Worm (Caenorhabditis elegans) whole organism, young adult: ENCODE results near the gene ttll-15.

Experiments used
- B0035.1 ChIP-seq: sonication (generic microtip); optimal IDR thresholded peaks from 2 replicates; lab custom pipeline; 2016; ENCODE audit warnings: missing genetic modification characterization, mild to moderate bottlenecking, missing compliant biosample characterization, missing genotype, missing genetic modification reagents
- B0336.3 ChIP-seq: fragments of 200-800 bp; sonication (Bioruptor generic); IDR thresholded peaks from 2 replicates; pipeline ENCODE4 v1.3.6; 2022; ENCODE audit warnings: missing genetic modification characterization, missing compliant biosample characterization
- D2030.7 ChIP-seq: fragments of 200-800 bp; sonication (Bioruptor generic); IDR thresholded peaks from 2 replicates; pipeline ENCODE4 v1.3.6; 2022; ENCODE audit warnings: missing genetic modification reagents, missing genetic modification characterization, missing compliant biosample characterization
- F23B12.7 ChIP-seq: sonication (generic microtip); optimal IDR thresholded peaks from 2 replicates; lab custom pipeline; 2017; ENCODE audit warnings: missing genetic modification characterization, mild to moderate bottlenecking, missing compliant biosample characterization, antibody characterized with exemption, moderate library complexity; ENCODE audit not compliant: insufficient read depth
- F52B5.7 ChIP-seq: sonication (generic microtip); optimal IDR thresholded peaks from 2 replicates; lab custom pipeline; 2016; ENCODE audit warnings: mild to moderate bottlenecking, missing genetic modification characterization, missing compliant biosample characterization
- K11D2.4 ChIP-seq: fragments of 200-800 bp; sonication (Bioruptor generic); IDR thresholded peaks from 2 replicates; pipeline ENCODE4 v1.3.6; 2022; ENCODE audit warnings: missing genetic modification reagents, missing genetic modification characterization, missing compliant biosample characterization
- attf-6 ChIP-seq: fragments of 200-800 bp; sonication (Bioruptor generic); IDR thresholded peaks from 2 replicates; pipeline ENCODE4 v1.3.6; 2022; ENCODE audit warnings: missing genetic modification reagents, missing genetic modification characterization, missing compliant biosample characterization
- ccch-3 ChIP-seq: fragments of 200-800 bp; sonication (Bioruptor generic); optimal IDR thresholded peaks from 2 replicates; lab custom pipeline; 2018; ENCODE audit warnings: mild to moderate bottlenecking, missing genetic modification characterization, missing compliant biosample characterization
- cebp-1 ChIP-seq, 2 experiments: fragments of 200-800 bp in 1 of 2; sonication (Bioruptor generic) in 1 of 2; sonication (generic microtip) in 1 of 2; IDR thresholded peaks in 1 of 2; optimal IDR thresholded peaks in 1 of 2; 2 replicates each; pipeline versions ENCODE4 v1.3.6 to Lab custom; 2017 to 2022; ENCODE audit warnings: missing compliant biosample characterization in 2 of 2, missing genetic modification characterization in 2 of 2, mild to moderate bottlenecking in 1 of 2, missing genetic modification reagents in 1 of 2, moderate library complexity in 1 of 2
- ceh-100 ChIP-seq: fragments of 200-800 bp; sonication (Bioruptor generic); IDR thresholded peaks from 2 replicates; pipeline ENCODE4 v1.3.6; 2022; ENCODE audit warnings: missing genetic modification reagents, missing genetic modification characterization, missing compliant biosample characterization
- chd-7 ChIP-seq: sonication (generic microtip); optimal IDR thresholded peaks from 2 replicates; lab custom pipeline; 2016; ENCODE audit warnings: mild to moderate bottlenecking, missing genetic modification characterization, moderate library complexity, missing compliant biosample characterization
- dox-1 ChIP-seq: fragments of 200-800 bp; sonication (Bioruptor generic); IDR thresholded peaks from 2 replicates; pipeline ENCODE4 v1.3.6; 2022; ENCODE audit warnings: missing genetic modification reagents, missing genetic modification characterization, missing compliant biosample characterization
- egl-18 ChIP-seq: fragments of 200-800 bp; sonication (Bioruptor generic); IDR thresholded peaks from 2 replicates; pipeline ENCODE4 v1.3.6; 2022; ENCODE audit warnings: missing genetic modification reagents, missing genetic modification characterization, missing compliant biosample characterization
- lin-40 ChIP-seq: sonication (generic microtip); optimal IDR thresholded peaks from 2 replicates; lab custom pipeline; 2016; ENCODE audit warnings: missing genetic modification characterization, mild to moderate bottlenecking, missing compliant biosample characterization, missing genotype, missing genetic modification reagents
- lin-54 ChIP-seq: fragments of 200-800 bp; sonication (Bioruptor generic); optimal IDR thresholded peaks from 2 replicates; lab custom pipeline; 2018; ENCODE audit warnings: mild to moderate bottlenecking, missing genetic modification characterization, missing compliant biosample characterization
- lir-1 ChIP-seq: fragments of 200-800 bp; sonication (Bioruptor generic); conservative IDR thresholded peaks from 2 replicates; pipeline ENCODE4 v1.3.6; 2022; ENCODE audit warnings: missing genetic modification reagents, missing genetic modification characterization, missing compliant biosample characterization
- madf-10 ChIP-seq: sonication (generic microtip); optimal IDR thresholded peaks from 2 replicates; lab custom pipeline; 2016; ENCODE audit warnings: mild to moderate bottlenecking, missing genetic modification characterization, missing compliant biosample characterization
- madf-3 ChIP-seq: fragments of 200-800 bp; sonication (Bioruptor generic); IDR thresholded peaks from 2 replicates; pipeline ENCODE4 v1.3.6; 2022; ENCODE audit warnings: missing genetic modification reagents, missing genetic modification characterization, missing compliant biosample characterization
- nfya-2 ChIP-seq: fragments of 200-800 bp; sonication (Bioruptor generic); IDR thresholded peaks from 2 replicates; pipeline ENCODE4 v1.3.6; 2022; ENCODE audit warnings: missing genetic modification reagents, missing genetic modification characterization, missing compliant biosample characterization
- nhr-120 ChIP-seq: fragments of 200-800 bp; sonication (Bioruptor generic); IDR thresholded peaks from 2 replicates; pipeline ENCODE4 v1.3.6; 2022; ENCODE audit warnings: missing genetic modification characterization, missing compliant biosample characterization
- nhr-80 ChIP-seq: sonication (generic microtip); optimal IDR thresholded peaks from 2 replicates; lab custom pipeline; 2016; ENCODE audit warnings: missing genetic modification characterization, missing compliant biosample characterization
- pbrm-1 ChIP-seq: fragments of 200-800 bp; sonication (Bioruptor generic); IDR thresholded peaks from 2 replicates; pipeline ENCODE4 v1.3.6; 2022; ENCODE audit warnings: missing genetic modification reagents, missing genetic modification characterization, missing compliant biosample characterization
- pha-4 ChIP-seq: fragments of 150-350 bp; sonication (generic microtip); optimal IDR thresholded peaks from 2 replicates; lab custom pipeline; 2014; ENCODE audit warnings: missing biosample characterization, missing genetic modification reagents, missing genetic modification characterization
- rec-8 ChIP-seq, 2 experiments: sonication (generic microtip); optimal IDR thresholded peaks; 2 replicates each; lab custom pipeline; 2016; ENCODE audit warnings: mild to moderate bottlenecking in 2 of 2, missing genetic modification characterization in 2 of 2, missing genetic modification reagents in 2 of 2, missing genotype in 2 of 2, missing biosample characterization in 1 of 2, missing compliant biosample characterization in 1 of 2, moderate library complexity in 1 of 2
- snpc-1.1 ChIP-seq: sonication (generic microtip); optimal IDR thresholded peaks from 2 replicates; lab custom pipeline; 2017; ENCODE audit warnings: missing genetic modification characterization, mild to moderate bottlenecking, missing compliant biosample characterization, antibody characterized with exemption, moderate library complexity, missing genotype, missing genetic modification reagents; ENCODE audit not compliant: insufficient read depth
- snpc-1.3 ChIP-seq: sonication (generic microtip); optimal IDR thresholded peaks from 2 replicates; lab custom pipeline; 2017; ENCODE audit warnings: missing genetic modification characterization, mild to moderate bottlenecking, missing compliant biosample characterization, antibody characterized with exemption, moderate library complexity, missing genotype, missing genetic modification reagents; ENCODE audit not compliant: insufficient read depth
- snpc-4 ChIP-seq, 5 experiments: fragments of 150-350 bp in 1 of 5; sonication (generic microtip) in 4 of 5; optimal IDR thresholded peaks; 2 replicates each; lab custom pipeline; 2014 to 2018; ENCODE audit warnings: missing genetic modification characterization in 5 of 5, missing biosample characterization in 3 of 5, antibody characterized with exemption in 2 of 5, mild to moderate bottlenecking in 2 of 5, missing compliant biosample characterization in 2 of 5, missing genotype in 2 of 5, moderate library complexity in 2 of 5, missing genetic modification reagents in 1 of 5
- tbp1 ChIP-seq: fragments of 200-800 bp; sonication (Bioruptor generic); optimal IDR thresholded peaks from 2 replicates; lab custom pipeline; 2018; ENCODE audit warnings: mild to moderate bottlenecking, missing genetic modification characterization, missing compliant biosample characterization
- tlf-1 ChIP-seq: fragments of 200-800 bp; sonication (Bioruptor generic); optimal IDR thresholded peaks from 2 replicates; lab custom pipeline; 2018; ENCODE audit warnings: mild to moderate bottlenecking, missing genetic modification characterization, missing compliant biosample characterization
- unc-130 ChIP-seq: sonication (generic microtip); optimal IDR thresholded peaks from 2 replicates; lab custom pipeline; 2016; ENCODE audit warnings: missing genetic modification reagents, missing genetic modification characterization, missing compliant biosample characterization
- xnd-1 ChIP-seq: sonication (generic microtip); optimal IDR thresholded peaks from 2 replicates; lab custom pipeline; 2016; ENCODE audit warnings: missing genotype, missing genetic modification reagents, missing genetic modification characterization, missing compliant biosample characterization
- ztf-18 ChIP-seq: sonication (generic microtip); optimal IDR thresholded peaks from 2 replicates; lab custom pipeline; 2016; ENCODE audit warnings: missing genotype, mild to moderate bottlenecking, missing genetic modification characterization, missing compliant biosample characterization
- ztf-28 ChIP-seq: fragments of 200-800 bp; sonication (Bioruptor generic); IDR thresholded peaks from 2 replicates; pipeline ENCODE4 v1.3.6; 2022; ENCODE audit warnings: missing genetic modification reagents, missing genetic modification characterization, missing compliant biosample characterization
- ztf-6 ChIP-seq: fragments of 200-800 bp; sonication (Bioruptor generic); IDR thresholded peaks from 2 replicates; pipeline ENCODE4 v1.3.6; 2022; ENCODE audit warnings: missing genetic modification reagents, missing genetic modification characterization, missing compliant biosample characterization

The ttll-15 gene

ce11 chrV:10355773-10356335 is 2.5 kb upstream of the ttll-15 start, which contains the start of gene sluh-7 (continued):
- TF ChIP-seq cebp-1 (GFP tag; IDR thresholded peaks at IDR 0.05; lab: Robert Waterston, UW) = no peak
- TF ChIP-seq cebp-1 (tag; optimal IDR thresholded peaks at IDR 0.05; lab: Kevin White, UChicago) = peak; percentile 63
- TF ChIP-seq pha-4 (tag; lab: Kevin White, UChicago) = peak; percentile 47
- no peak for TF ChIP-seq tlf-1 (GFP tag; lab: Kevin White, UChicago)
- TF ChIP-seq xnd-1 = no peak
- no peak for TF ChIP-seq B0336.3 (GFP tag; lab: Robert Waterston, UW)
- no peak for TF ChIP-seq ztf-6 (GFP tag; lab: Robert Waterston, UW)
- TF ChIP-seq F23B12.7 (tag; lab: Kevin White, UChicago) = no peak
- TF ChIP-seq egl-18 (GFP tag; lab: Robert Waterston, UW) = no peak
- TF ChIP-seq pbrm-1 = peak; percentile 35; the same call in 1 of the 2 replicates
- no peak for TF ChIP-seq snpc-1.1 (tag; lab: Kevin White, UChicago)
- TF ChIP-seq snpc-4 (GFP tag; optimal IDR thresholded peaks at IDR 0.05; lab: Kevin White, UChicago) = no peak
- peak in 3 of 4 experiments; percentile 24 to 61 (median 56) for TF ChIP-seq snpc-4 (tag; optimal IDR thresholded peaks at IDR 0.05; lab: Kevin White, UChicago)
- peak; percentile 86 for TF ChIP-seq madf-3 (GFP tag; lab: Robert Waterston, UW)
- TF ChIP-seq lin-40 (tag; lab: Kevin White, UChicago) = peak; percentile 73
- peak; percentile 26 for TF ChIP-seq tbp1
- no peak for TF ChIP-seq nhr-120 (GFP tag; lab: Robert Waterston, UW)
- peak; percentile 49; the same call in 1 of the 2 replicates for TF ChIP-seq lir-1
- no peak for TF ChIP-seq attf-6 (GFP tag; lab: Robert Waterston, UW)
- peak; percentile 86 for TF ChIP-seq unc-130
- TF ChIP-seq ceh-100 (GFP tag; lab: Robert Waterston, UW) = 0 out of 2 replicates have a peak, but pooled peaks have one; percentile 28
- no peak for TF ChIP-seq nfya-2 (GFP tag; lab: Robert Waterston, UW)
- TF ChIP-seq ccch-3 = peak; percentile 40
- TF ChIP-seq F52B5.7 (tag; lab: Kevin White, UChicago) = no peak
- TF ChIP-seq B0035.1 = no peak
- TF ChIP-seq K11D2.4 (GFP tag; lab: Robert Waterston, UW) = 0 out of 2 replicates have a peak, but pooled peaks have one; percentile 39
- 0 out of 2 replicates have a peak, but pooled peaks have one; percentile 46 for TF ChIP-seq dox-1
- TF ChIP-seq chd-7 (tag; lab: Kevin White, UChicago) = no peak
- TF ChIP-seq rec-8 (tag; optimal IDR thresholded peaks at IDR 0.05; lab: Kevin White, UChicago) = peak in 1 of 2 experiments; percentile 37
- peak; percentile 25 for TF ChIP-seq snpc-1.3 (tag; lab: Kevin White, UChicago)
- TF ChIP-seq lin-54 (GFP tag; lab: Kevin White, UChicago) = peak; percentile 88
- TF ChIP-seq D2030.7 (GFP tag; lab: Robert Waterston, UW) = peak; percentile 15; the same call in 1 of the 2 replicates
- peak; percentile 47 for TF ChIP-seq madf-10 (tag; lab: Kevin White, UChicago)
- peak; percentile 65; the same call in 1 of the 2 replicates for TF ChIP-seq ztf-28

- TF ChIP-seq ztf-18 = no peak
- peak; percentile 14 for TF ChIP-seq nhr-80 (tag; lab: Kevin White, UChicago)
These were observed 828 bp upstream of the ttll-15 start, which contains the start of gene ceeh-2 for ce11 chrV:10357467-10357953. Gene ceeh-2 (minus strand): TSS chrV:10357903.
